Worm (Caenorhabditis elegans): ENCODE data around the gene gfm-1.

ce11 chrII:13073742-13074141 lies 43.5 kb upstream of the gfm-1 start:
- no peak for TF ChIP-seq ama-1 (optimal IDR thresholded peaks at IDR 0.05)
- TF ChIP-seq F13C5.2 (tag; optimal IDR thresholded peaks at IDR 0.05), result no peak
- TF ChIP-seq B0310.2 (tag; optimal IDR thresholded peaks at IDR 0.05), result no peak
- TF ChIP-seq pes-1 (GFP tag; IDR thresholded peaks at IDR 0.05), result no peak
- no peak for TF ChIP-seq sea-1 (GFP tag; conservative IDR thresholded peaks at IDR 0.05)
- no peak for TF ChIP-seq aly-1 (tag; optimal IDR thresholded peaks at IDR 0.05)
- TF ChIP-seq tbx-37 (GFP tag; conservative IDR thresholded peaks at IDR 0.05), result no peak
- TF ChIP-seq flt-1 (GFP tag; IDR thresholded peaks at IDR 0.05), result no peak
